Worm (Caenorhabditis elegans) whole organism, late embryonic: ENCODE results near the gene smg-8.

Source experiments
- ama-1 ChIP-seq: fragments of 150-350 bp; optimal IDR thresholded peaks from 2 replicates; lab custom pipeline; 2014
- ceh-24 ChIP-seq: sonication (generic microtip); optimal IDR thresholded peaks from 2 replicates; lab custom pipeline; 2016; ENCODE audit warnings: mild to moderate bottlenecking, missing genetic modification characterization, missing compliant biosample characterization
- elt-2 ChIP-seq: sonication (generic microtip); optimal IDR thresholded peaks from 2 replicates; lab custom pipeline; 2016; ENCODE audit warnings: missing genetic modification reagents, missing genetic modification characterization, missing compliant biosample characterization
- fkh-6 ChIP-seq: sonication (generic microtip); optimal IDR thresholded peaks from 2 replicates; lab custom pipeline; 2016; ENCODE audit warnings: missing genetic modification characterization, missing compliant biosample characterization
- npax-4 ChIP-seq: sonication (generic microtip); optimal IDR thresholded peaks from 2 replicates; lab custom pipeline; 2016; ENCODE audit warnings: missing genetic modification characterization, missing compliant biosample characterization
- pax-1 ChIP-seq: fragments of 150-350 bp; optimal IDR thresholded peaks from 2 replicates; lab custom pipeline; 2014; ENCODE audit warnings: missing biosample characterization, missing genetic modification characterization
- pqm-1 ChIP-seq: sonication (generic microtip); optimal IDR thresholded peaks from 2 replicates; lab custom pipeline; 2016; ENCODE audit warnings: missing genetic modification characterization, missing compliant biosample characterization
- sdc-2 ChIP-seq: sonication (generic microtip); optimal IDR thresholded peaks from 2 replicates; lab custom pipeline; 2016; ENCODE audit warnings: missing genotype, missing genetic modification characterization, missing compliant biosample characterization
- sox-4 ChIP-seq: sonication (generic microtip); optimal IDR thresholded peaks from 2 replicates; lab custom pipeline; 2017; ENCODE audit warnings: mild to moderate bottlenecking, missing genetic modification characterization, inconsistent platforms, missing compliant biosample characterization

ce11 chrII:14494464-14494863 lies 53.3 kb downstream of the smg-8 start:
- TF ChIP-seq sdc-2 (tag; lab: Kevin White, UChicago) = no peak
- no peak for TF ChIP-seq fkh-6
- no peak for TF ChIP-seq pax-1 (tag; lab: Kevin White, UChicago)
- TF ChIP-seq ama-1 = no peak
- TF ChIP-seq npax-4 (tag; lab: Kevin White, UChicago) = no peak
- no peak for TF ChIP-seq pqm-1
- TF ChIP-seq elt-2 (tag; lab: Kevin White, UChicago) = peak; percentile 85
- no peak for TF ChIP-seq ceh-24
- no peak for TF ChIP-seq sox-4
